Fruit fly (Drosophila melanogaster) whole organism: ENCODE data around the gene CG2975.
A peak's percentile ranks its signal among the peaks of the same experiment; 100 is the strongest.

Experiments
- CG8478 ChIP-seq: fragments of >200 bp; optimal IDR thresholded peaks from 2 replicates; lab custom pipeline; 2018; ENCODE audit warnings: inconsistent platforms
- Dll ChIP-seq: fragments of >200 bp; optimal IDR thresholded peaks from 2 replicates; lab custom pipeline; 2017
- EcR ChIP-seq, 2 experiments: fragments of >200 bp; optimal IDR thresholded peaks; 2 replicates each; lab custom pipeline; 2017; ENCODE audit warnings: missing biosample characterization in 2 of 2, missing genetic modification characterization in 2 of 2, missing genetic modification reagents in 2 of 2
- pan ChIP-seq: fragments of >200 bp; optimal IDR thresholded peaks from 2 replicates; lab custom pipeline; 2017
- psq ChIP-seq: fragments of >200 bp; optimal IDR thresholded peaks from 2 replicates; lab custom pipeline; 2017
- usp ChIP-seq: fragments of >200 bp; optimal IDR thresholded peaks from 2 replicates; lab custom pipeline; 2017; ENCODE audit warnings: missing biosample characterization, missing genetic modification characterization, mixed read lengths

CG2975 gene

dm6 chr2L:2815673-2816072, 24.3 kb upstream of the CG2975 start, which contains the start of gene G6P:
Gene G6P, minus strand, starts transcription at chr2L:2815760.
- no peak for TF ChIP-seq Dll (lab: Kevin White, UChicago)
- no peak for TF ChIP-seq psq
- no peak for TF ChIP-seq CG8478 (lab: Kevin White, UChicago)
- no peak for TF ChIP-seq pan (lab: Kevin White, UChicago)
- TF ChIP-seq usp (GFP tag; lab: Kevin White, UChicago), result no peak
- TF ChIP-seq EcR (GFP tag; optimal IDR thresholded peaks at IDR 0.05; lab: Kevin White, UChicago), result no peak

- TF ChIP-seq psq, result no peak
- TF ChIP-seq Dll (lab: Kevin White, UChicago), result no peak
- no peak for TF ChIP-seq CG8478 (lab: Kevin White, UChicago)
Measured at dm6 chr2L:2825406-2825805, 14.5 kb upstream of the CG2975 start, which contains the start of gene CG3123. Gene CG3123, minus strand, starts transcription at chr2L:2825506.

- TF ChIP-seq psq, result no peak
- no peak for TF ChIP-seq usp (GFP tag; lab: Kevin White, UChicago)
- TF ChIP-seq CG8478 (lab: Kevin White, UChicago), result no peak
- TF ChIP-seq pan (lab: Kevin White, UChicago), result no peak
- no peak for TF ChIP-seq EcR (GFP tag; optimal IDR thresholded peaks at IDR 0.05; lab: Kevin White, UChicago)
- TF ChIP-seq Dll (lab: Kevin White, UChicago), result no peak
Measured at dm6 chr2L:2829637-2830340, 10.1 kb upstream of the CG2975 start, which contains the start of gene Duox. Gene Duox, minus strand, starts transcription at chr2L:2830248.

dm6 chr2L:2830341-2830800, 9.6 kb upstream of the CG2975 start:
- TF ChIP-seq pan (lab: Kevin White, UChicago) (no peak), Dll (lab: Kevin White, UChicago) (peak; percentile 36)

dm6 chr2L:2837742-2838461, 2.0 kb upstream of the CG2975 start, which contains the start of the genes CG3119 and Cpr23B:
Gene CG3119, minus strand, starts transcription at chr2L:2837833.
Gene Cpr23B, plus strand, starts transcription at chr2L:2838411.
- no peak for TF ChIP-seq EcR (GFP tag; optimal IDR thresholded peaks at IDR 0.05; lab: Kevin White, UChicago)
- no peak for TF ChIP-seq CG8478 (lab: Kevin White, UChicago)
- TF ChIP-seq Dll (lab: Kevin White, UChicago), result no peak
- no peak for TF ChIP-seq pan (lab: Kevin White, UChicago)
- no peak for TF ChIP-seq psq
- TF ChIP-seq usp (GFP tag; lab: Kevin White, UChicago), result no peak

- TF ChIP-seq pan (lab: Kevin White, UChicago) (no peak), CG8478 (lab: Kevin White, UChicago) (no peak), psq (no peak), EcR (GFP tag; optimal IDR thresholded peaks at IDR 0.05; lab: Kevin White, UChicago) (no peak), Dll (lab: Kevin White, UChicago) (no peak), usp (GFP tag; lab: Kevin White, UChicago) (no peak)
Measured at dm6 chr2L:2840311-2840710, 387 bp downstream of the CG2975 start.

- no peak for TF ChIP-seq CG8478 (lab: Kevin White, UChicago)
- TF ChIP-seq Dll (lab: Kevin White, UChicago), result no peak
- no peak for TF ChIP-seq psq
- no peak for TF ChIP-seq pan (lab: Kevin White, UChicago)
- no peak for TF ChIP-seq usp (GFP tag; lab: Kevin White, UChicago)
- TF ChIP-seq EcR (GFP tag; optimal IDR thresholded peaks at IDR 0.05; lab: Kevin White, UChicago), result no peak
Measured at dm6 chr2L:2844413-2844812, 4.5 kb downstream of the CG2975 start, which contains the start of gene CG18558. Gene CG18558, minus strand, starts transcription at chr2L:2844513.

- no peak for TF ChIP-seq CG8478 (lab: Kevin White, UChicago)
- TF ChIP-seq EcR (GFP tag; optimal IDR thresholded peaks at IDR 0.05; lab: Kevin White, UChicago), result no peak
- TF ChIP-seq psq, result no peak
- TF ChIP-seq pan (lab: Kevin White, UChicago), result no peak
- no peak for TF ChIP-seq usp (GFP tag; lab: Kevin White, UChicago)
- no peak for TF ChIP-seq Dll (lab: Kevin White, UChicago)
Measured at dm6 chr2L:2845634-2846033, 5.7 kb downstream of the CG2975 start, which contains the start of gene CG18557. Gene CG18557, minus strand, starts transcription at chr2L:2845734.

dm6 chr2L:2847112-2847682, 7.3 kb downstream of the CG2975 start, which contains the start of the genes CG3117 and CG2983:
Gene CG3117, minus strand, starts transcription at chr2L:2847212.
Gene CG2983, plus strand, starts transcription at chr2L:2847632.
- TF ChIP-seq psq (no peak), Dll (lab: Kevin White, UChicago) (no peak), pan (lab: Kevin White, UChicago) (no peak), EcR (GFP tag; optimal IDR thresholded peaks at IDR 0.05; lab: Kevin White, UChicago) (no peak), usp (GFP tag; lab: Kevin White, UChicago) (no peak), CG8478 (lab: Kevin White, UChicago) (no peak)

- no peak for TF ChIP-seq pan (lab: Kevin White, UChicago)
- TF ChIP-seq usp (GFP tag; lab: Kevin White, UChicago), result no peak
- TF ChIP-seq Dll (lab: Kevin White, UChicago), result no peak
- no peak for TF ChIP-seq CG8478 (lab: Kevin White, UChicago)
- TF ChIP-seq psq, result no peak
- TF ChIP-seq EcR (GFP tag; optimal IDR thresholded peaks at IDR 0.05; lab: Kevin White, UChicago), result no peak
Measured at dm6 chr2L:2851589-2851988, 11.7 kb downstream of the CG2975 start.

dm6 chr2L:2855204-2855768, 15.4 kb downstream of the CG2975 start:
- TF ChIP-seq psq, result no peak
- TF ChIP-seq pan (lab: Kevin White, UChicago), result no peak
- TF ChIP-seq Dll (lab: Kevin White, UChicago), result no peak
- TF ChIP-seq CG8478 (lab: Kevin White, UChicago), result no peak
- no peak for TF ChIP-seq usp (GFP tag; lab: Kevin White, UChicago)
- no peak for TF ChIP-seq EcR (GFP tag; optimal IDR thresholded peaks at IDR 0.05; lab: Kevin White, UChicago)
